Worm (Caenorhabditis elegans) whole organism, early embryonic: ENCODE data around the gene grl-28.
"Not testable (repeated sequence)": the region's sequence is repeated elsewhere in the genome, so short reads cannot be mapped to it uniquely, and the experiment has no call there.

Experiments used
- B0310.2 ChIP-seq: sonication (generic microtip); optimal IDR thresholded peaks from 2 replicates; lab custom pipeline; 2016; ENCODE audit warnings: mild to moderate bottlenecking, missing genetic modification characterization, missing compliant biosample characterization
- F13C5.2 ChIP-seq: sonication (generic microtip); optimal IDR thresholded peaks from 2 replicates; lab custom pipeline; 2017; ENCODE audit warnings: mild to moderate bottlenecking, missing genetic modification characterization, inconsistent platforms, missing compliant biosample characterization
- aly-1 ChIP-seq: sonication (generic microtip); optimal IDR thresholded peaks from 2 replicates; lab custom pipeline; 2016; ENCODE audit warnings: missing genetic modification characterization, missing compliant biosample characterization
- ama-1 ChIP-seq: fragments of 150-350 bp; optimal IDR thresholded peaks from 2 replicates; lab custom pipeline; 2014
- ceh-13 ChIP-seq: fragments of 200-800 bp; sonication (Bioruptor generic); optimal IDR thresholded peaks from 2 replicates; lab custom pipeline; 2018; ENCODE audit warnings: mild to moderate bottlenecking, missing genetic modification characterization, missing compliant biosample characterization
- ceh-36 ChIP-seq: sonication (generic microtip); optimal IDR thresholded peaks from 2 replicates; lab custom pipeline; 2016; ENCODE audit warnings: missing genetic modification characterization, inconsistent platforms, missing compliant biosample characterization
- ets-7 ChIP-seq: sonication (generic microtip); optimal IDR thresholded peaks from 2 replicates; lab custom pipeline; 2016; ENCODE audit warnings: missing genotype, missing genetic modification characterization, missing compliant biosample characterization
- flt-1 ChIP-seq: fragments of 200-800 bp; sonication (Bioruptor generic); IDR thresholded peaks from 2 replicates; pipeline ENCODE4 v1.3.6; 2022; ENCODE audit warnings: missing genetic modification characterization, missing compliant biosample characterization
- hmbx-1 ChIP-seq: sonication (generic microtip); optimal IDR thresholded peaks from 2 replicates; lab custom pipeline; 2016; ENCODE audit warnings: mild to moderate bottlenecking, missing genetic modification characterization, missing compliant biosample characterization
- hmg-4 ChIP-seq: fragments of 200-800 bp; sonication (Bioruptor generic); optimal IDR thresholded peaks from 2 replicates; lab custom pipeline; 2018; ENCODE audit warnings: mild to moderate bottlenecking, missing genetic modification characterization, missing compliant biosample characterization
- hnd-1 ChIP-seq: sonication (generic microtip); optimal IDR thresholded peaks from 2 replicates; lab custom pipeline; 2016; ENCODE audit warnings: missing genetic modification characterization, missing compliant biosample characterization
- pes-1 ChIP-seq: fragments of 200-800 bp; sonication (Bioruptor generic); IDR thresholded peaks from 2 replicates; pipeline ENCODE4 v1.3.6; 2022; ENCODE audit warnings: missing genetic modification reagents, missing genetic modification characterization, missing compliant biosample characterization
- scrt-1 ChIP-seq: fragments of 200-800 bp; sonication (Bioruptor generic); IDR thresholded peaks from 2 replicates; pipeline ENCODE4 v1.3.6; 2022; ENCODE audit warnings: missing genetic modification characterization, missing compliant biosample characterization
- sea-1 ChIP-seq: fragments of 200-800 bp; sonication (Bioruptor generic); conservative IDR thresholded peaks from 2 replicates; pipeline ENCODE4 v1.3.6; 2022; ENCODE audit warnings: missing genetic modification characterization, missing compliant biosample characterization
- tbx-11 ChIP-seq: fragments of 200-800 bp; sonication (Bioruptor generic); IDR thresholded peaks from 2 replicates; pipeline ENCODE4 v1.3.6; 2022; ENCODE audit warnings: missing genetic modification characterization, missing compliant biosample characterization
- tbx-37 ChIP-seq: fragments of 200-800 bp; sonication (Bioruptor generic); conservative IDR thresholded peaks from 2 replicates; pipeline ENCODE4 v1.3.6; 2022; ENCODE audit warnings: missing genetic modification reagents, missing genetic modification characterization, missing compliant biosample characterization
- tra-4 ChIP-seq: sonication (generic microtip); optimal IDR thresholded peaks from 2 replicates; lab custom pipeline; 2017; ENCODE audit warnings: missing genetic modification characterization, missing compliant biosample characterization

grl-28 gene

DNA sequence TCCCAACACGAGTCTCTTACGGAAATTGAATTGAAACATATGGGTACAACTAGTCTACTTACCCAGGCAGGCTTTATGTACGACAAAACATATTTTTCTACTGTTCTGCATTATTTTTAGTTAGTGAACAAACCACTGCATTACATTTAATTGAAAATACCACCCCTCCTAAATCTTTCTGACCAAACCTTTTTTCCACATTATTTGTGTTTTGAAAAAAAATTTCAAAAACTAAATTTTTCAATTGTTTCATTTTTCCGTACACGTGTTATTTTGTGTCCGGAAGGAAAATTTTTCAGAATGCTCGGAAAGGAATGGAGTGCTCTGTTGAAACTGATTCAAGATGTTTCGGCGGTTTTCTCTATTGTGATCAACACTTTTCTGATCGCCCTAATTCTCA lies 39.3 kb downstream of the grl-28 start, which contains the start of gene str-226:
Gene str-226 (plus strand): TSS at position 301 of the 400 bp plus-strand sequence.
- TF ChIP-seq ets-7, result no peak
- TF ChIP-seq hmbx-1 (tag; lab: Kevin White, UChicago), result no peak
- no peak for TF ChIP-seq hnd-1
- TF ChIP-seq tbx-11 (GFP tag; lab: Robert Waterston, UW), result no peak
- TF ChIP-seq ceh-36 (tag; lab: Kevin White, UChicago), result no peak
- no peak for TF ChIP-seq B0310.2
- no peak for TF ChIP-seq ama-1 (lab: Kevin White, UChicago)
- TF ChIP-seq pes-1, result no peak
- TF ChIP-seq F13C5.2, result no peak
- no peak for TF ChIP-seq tra-4
- TF ChIP-seq scrt-1 (GFP tag; lab: Robert Waterston, UW), result no peak
- TF ChIP-seq hmg-4, result no peak
- no peak for TF ChIP-seq ceh-13
- TF ChIP-seq tbx-37 (GFP tag; lab: Robert Waterston, UW), result no peak
- no peak for TF ChIP-seq aly-1 (tag; lab: Kevin White, UChicago)
- TF ChIP-seq flt-1 (GFP tag; lab: Robert Waterston, UW), result no peak

- TF ChIP-seq aly-1 (tag; lab: Kevin White, UChicago) (no peak), sea-1 (no peak), tra-4 (no peak), ets-7 (no peak), tbx-11 (GFP tag; lab: Robert Waterston, UW) (no peak), ceh-36 (tag; lab: Kevin White, UChicago) (no peak), ama-1 (lab: Kevin White, UChicago) (no peak)
Measured at ce11 chrV:3509878-3510277, 41.8 kb downstream of the grl-28 start, which contains the start of gene str-228. TSS of gene str-228 (plus strand) at chrV:3510178.

DNA sequence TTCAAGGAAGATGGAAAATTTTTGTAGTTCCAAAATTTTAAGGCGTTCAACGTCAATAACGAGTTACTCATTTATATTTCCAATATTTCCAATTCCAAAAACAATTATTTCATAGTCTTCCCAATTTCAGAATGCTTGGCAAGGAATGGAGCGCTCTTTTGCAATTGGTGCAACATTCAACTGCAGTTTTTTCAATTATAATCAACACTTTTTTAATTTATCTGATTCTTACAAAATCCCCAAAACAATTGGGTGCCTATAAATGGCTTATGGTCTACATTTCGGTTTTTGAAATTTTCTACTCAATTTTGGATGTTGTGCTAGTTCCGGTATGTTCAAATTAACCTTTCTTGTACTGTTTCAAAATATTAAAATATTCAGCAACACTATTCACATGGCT lies 44.0 kb downstream of the grl-28 start, which contains the start of gene str-225:
Gene str-225 (plus strand): TSS at position 132 of the 400 bp plus-strand sequence.
- TF ChIP-seq aly-1 (tag; lab: Kevin White, UChicago) (no peak), hnd-1 (no peak)

DNA sequence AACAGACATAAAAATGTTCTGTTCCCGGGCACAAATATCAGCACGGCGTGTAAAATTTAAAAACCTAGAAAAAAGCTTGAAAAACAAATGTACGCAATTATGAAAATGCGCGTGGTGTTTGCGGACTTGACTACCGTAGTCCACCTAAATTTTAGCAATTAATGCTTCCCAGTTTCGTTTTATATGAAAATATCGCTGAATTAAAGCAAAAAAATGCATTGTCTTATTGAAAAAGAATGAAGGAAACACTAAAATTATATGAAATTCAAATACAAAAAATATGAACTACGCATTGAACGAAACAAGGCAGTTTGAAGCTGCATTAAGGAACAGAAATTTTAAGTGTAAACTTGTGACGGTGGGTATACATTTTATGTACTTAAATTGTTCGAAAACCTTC lies 45.4 kb downstream of the grl-28 start, which contains the start of gene ugt-64:
Gene ugt-64 (minus strand): TSS at position 101 of the 400 bp plus-strand sequence.
- not testable (repeated sequence) for TF ChIP-seq ceh-13, B0310.2, pes-1

- TF ChIP-seq scrt-1 (GFP tag; lab: Robert Waterston, UW) (no peak), hmbx-1 (tag; lab: Kevin White, UChicago) (no peak), ama-1 (lab: Kevin White, UChicago) (no peak), hnd-1 (no peak), flt-1 (GFP tag; lab: Robert Waterston, UW) (no peak), tbx-37 (GFP tag; lab: Robert Waterston, UW) (no peak), ets-7 (no peak), pes-1 (no peak), aly-1 (tag; lab: Kevin White, UChicago) (no peak), hmg-4 (no peak), tbx-11 (GFP tag; lab: Robert Waterston, UW) (no peak), F13C5.2 (no peak)
Measured at ce11 chrV:3505745-3506144, 45.9 kb downstream of the grl-28 start.

- TF ChIP-seq tra-4 (no peak), pes-1 (no peak), ama-1 (lab: Kevin White, UChicago) (no peak), F13C5.2 (no peak), hnd-1 (no peak), aly-1 (tag; lab: Kevin White, UChicago) (no peak), ceh-13 (no peak), ets-7 (no peak), B0310.2 (no peak), tbx-37 (GFP tag; lab: Robert Waterston, UW) (no peak), tbx-11 (GFP tag; lab: Robert Waterston, UW) (no peak), flt-1 (GFP tag; lab: Robert Waterston, UW) (no peak)
Measured at ce11 chrV:3502038-3502437, 49.6 kb downstream of the grl-28 start, which contains the start of the genes C07G3.8 and C07G3.10. TSS of gene C07G3.8 (minus strand) at chrV:3502138. TSS of gene C07G3.10 (plus strand) at chrV:3502307.
